Fruit fly (Drosophila melanogaster) whole organism, embryonic: ENCODE results near the gene aqz.
A peak's percentile ranks its signal among the peaks of the same experiment; 100 is the strongest.

Experiments
- Ada2b ChIP-seq: fragments of 200-800 bp; sonication (Bioruptor generic); IDR thresholded peaks from 2 replicates; pipeline ENCODE4 v1.3.6; 2022; ENCODE audit warnings: missing biosample characterization, missing genetic modification characterization
- B-H2 ChIP-seq: fragments of 200-800 bp; sonication (Bioruptor generic); optimal IDR thresholded peaks from 2 replicates; lab custom pipeline; 2018; ENCODE audit warnings: missing biosample characterization, mild to moderate bottlenecking, missing genetic modification characterization
- CG10209 ChIP-seq: fragments of 200-800 bp; sonication (Bioruptor generic); optimal IDR thresholded peaks from 3 replicates; lab custom pipeline; 2017; ENCODE audit warnings: missing biosample characterization, mild to moderate bottlenecking, missing genetic modification characterization, missing genetic modification reagents
- CG10431 ChIP-seq: fragments of 200-800 bp; sonication (Bioruptor generic); optimal IDR thresholded peaks from 3 replicates; lab custom pipeline; 2018; ENCODE audit warnings: missing biosample characterization, mild to moderate bottlenecking, missing genetic modification characterization
- CG11695 ChIP-seq: fragments of 200-800 bp; sonication (Bioruptor generic); IDR thresholded peaks from 3 replicates; pipeline ENCODE4 v1.3.6; 2022; ENCODE audit warnings: missing biosample characterization, missing genetic modification characterization
- CG14050 ChIP-seq: fragments of 200-800 bp; sonication (Bioruptor generic); IDR thresholded peaks from 3 replicates; pipeline ENCODE4 v1.3.6; 2022; ENCODE audit warnings: missing biosample characterization, missing genetic modification characterization
- CG14667 ChIP-seq: fragments of 200-800 bp; sonication (Bioruptor generic); IDR thresholded peaks from 2 replicates; pipeline ENCODE4 v1.3.6; 2022; ENCODE audit warnings: missing biosample characterization, missing genetic modification characterization
- CG15269 ChIP-seq: fragments of 200-800 bp; sonication (Bioruptor generic); optimal IDR thresholded peaks from 2 replicates; lab custom pipeline; 2018; ENCODE audit warnings: missing biosample characterization, mild to moderate bottlenecking, missing genetic modification characterization, moderate library complexity
- CG1529 ChIP-seq: fragments of 200-800 bp; sonication (Bioruptor generic); optimal IDR thresholded peaks from 3 replicates; lab custom pipeline; 2018; ENCODE audit warnings: missing biosample characterization, missing genetic modification characterization
- CG16779 ChIP-seq: fragments of 200-800 bp; sonication (Bioruptor generic); IDR thresholded peaks from 2 replicates; pipeline ENCODE4 v1.3.6; 2022; ENCODE audit warnings: missing biosample characterization, missing genetic modification characterization
- CG2199 ChIP-seq: fragments of 200-800 bp; sonication (Bioruptor generic); IDR thresholded peaks from 3 replicates; pipeline ENCODE4 v1.3.6; 2022; ENCODE audit warnings: missing biosample characterization, missing genetic modification characterization
- CG31388 ChIP-seq: fragments of 200-800 bp; sonication (Bioruptor generic); optimal IDR thresholded peaks from 2 replicates; lab custom pipeline; 2016; ENCODE audit warnings: missing biosample characterization, missing genetic modification characterization
- CG34422 ChIP-seq: fragments of 200-800 bp; sonication (Bioruptor generic); IDR thresholded peaks from 3 replicates; pipeline ENCODE4 v1.3.6; 2022; ENCODE audit warnings: missing biosample characterization, missing genetic modification characterization
- CG4282 ChIP-seq: fragments of 200-800 bp; sonication (Bioruptor generic); optimal IDR thresholded peaks from 2 replicates; lab custom pipeline; 2016; ENCODE audit warnings: missing biosample characterization, missing genetic modification characterization
- CG4854 ChIP-seq: fragments of 200-800 bp; sonication (Bioruptor generic); optimal IDR thresholded peaks from 2 replicates; lab custom pipeline; 2016; ENCODE audit warnings: missing biosample characterization, missing genetic modification characterization, inconsistent platforms
- CG6813 ChIP-seq: fragments of 200-800 bp; sonication (Bioruptor generic); optimal IDR thresholded peaks from 2 replicates; lab custom pipeline; 2017; ENCODE audit warnings: missing biosample characterization, missing genetic modification characterization, mild to moderate bottlenecking, moderate library complexity, missing genetic modification reagents
- CG7357 ChIP-seq: fragments of 200-800 bp; sonication (Bioruptor generic); IDR thresholded peaks from 3 replicates; pipeline ENCODE4 v1.3.6; 2022; ENCODE audit warnings: missing biosample characterization, missing genetic modification characterization
- CG8944 ChIP-seq: fragments of 200-800 bp; sonication (Bioruptor generic); optimal IDR thresholded peaks from 3 replicates; lab custom pipeline; 2016; ENCODE audit warnings: missing biosample characterization, missing genetic modification characterization
- CG9215 ChIP-seq: fragments of 200-800 bp; sonication (Bioruptor generic); IDR thresholded peaks from 2 replicates; pipeline ENCODE4 v1.3.6; 2022; ENCODE audit warnings: missing biosample characterization, missing genetic modification characterization
- CG9727 ChIP-seq: fragments of 200-800 bp; sonication (Bioruptor generic); optimal IDR thresholded peaks from 3 replicates; lab custom pipeline; 2017; ENCODE audit warnings: missing biosample characterization, mild to moderate bottlenecking, missing genetic modification characterization
- CoRest ChIP-seq: fragments of 200-800 bp; sonication (Bioruptor generic); optimal IDR thresholded peaks from 3 replicates; lab custom pipeline; 2018; ENCODE audit warnings: missing biosample characterization, mild to moderate bottlenecking, missing genetic modification characterization, moderate library complexity
- D ChIP-seq, 2 experiments: fragments of 200-800 bp in 1 of 2; fragments of >200 bp in 1 of 2; sonication (Bioruptor generic) in 1 of 2; optimal IDR thresholded peaks; 2 replicates in 1 of 2; 3 replicates in 1 of 2; lab custom pipeline; 2017; ENCODE audit warnings: mild to moderate bottlenecking in 1 of 2, missing biosample characterization in 1 of 2, missing genetic modification characterization in 1 of 2, missing genetic modification reagents in 1 of 2
- Dek ChIP-seq: fragments of 200-800 bp; sonication (Bioruptor generic); optimal IDR thresholded peaks from 3 replicates; lab custom pipeline; 2019; ENCODE audit warnings: missing biosample characterization, mild to moderate bottlenecking, missing genetic modification characterization, moderate library complexity
- Dip2 ChIP-seq: fragments of 200-800 bp; sonication (Bioruptor generic); IDR thresholded peaks from 2 replicates; pipeline ENCODE4 v1.3.6; 2022; ENCODE audit warnings: missing biosample characterization, missing genetic modification characterization
- Fer1 ChIP-seq: fragments of 200-800 bp; sonication (Bioruptor generic); optimal IDR thresholded peaks from 2 replicates; lab custom pipeline; 2017; ENCODE audit warnings: missing biosample characterization, mild to moderate bottlenecking, missing genetic modification characterization
- HHEX ChIP-seq: fragments of 200-800 bp; sonication (Bioruptor generic); optimal IDR thresholded peaks from 3 replicates; lab custom pipeline; 2017; ENCODE audit warnings: missing biosample characterization, mild to moderate bottlenecking, missing genetic modification characterization, missing genetic modification reagents
- Lhr ChIP-seq: fragments of 200-800 bp; sonication (Bioruptor generic); optimal IDR thresholded peaks from 3 replicates; lab custom pipeline; 2017; ENCODE audit warnings: mild to moderate bottlenecking, missing biosample characterization, missing genetic modification reagents, missing genetic modification characterization
- Oaz ChIP-seq: fragments of 200-800 bp; sonication (Bioruptor generic); IDR thresholded peaks from 2 replicates; pipeline ENCODE4 v1.3.6; 2022; ENCODE audit warnings: missing biosample characterization, missing genetic modification characterization
- Stat92E ChIP-seq, 3 experiments: fragments of >200 bp in 2 of 3; fragments of 200-800 bp in 1 of 3; sonication (Bioruptor generic) in 1 of 3; optimal IDR thresholded peaks; 2 replicates each; lab custom pipeline; 2017 to 2019; ENCODE audit warnings: missing biosample characterization in 3 of 3, missing genetic modification characterization in 3 of 3, mild to moderate bottlenecking in 1 of 3, moderate library complexity in 1 of 3
- Taf1 ChIP-seq: fragments of 200-800 bp; sonication (Bioruptor generic); IDR thresholded peaks from 2 replicates; pipeline ENCODE4 v1.3.6; 2022; ENCODE audit warnings: missing biosample characterization, missing genetic modification characterization
- Xbp1 ChIP-seq: fragments of 200-800 bp; sonication (Bioruptor generic); optimal IDR thresholded peaks from 3 replicates; lab custom pipeline; 2016; ENCODE audit warnings: missing biosample characterization, mild to moderate bottlenecking, missing genetic modification characterization
- chn ChIP-seq: fragments of 200-800 bp; sonication (Bioruptor generic); optimal IDR thresholded peaks from 2 replicates; lab custom pipeline; 2016; ENCODE audit warnings: missing biosample characterization, missing genetic modification characterization
- emc ChIP-seq: fragments of 200-800 bp; sonication (Bioruptor generic); optimal IDR thresholded peaks from 2 replicates; lab custom pipeline; 2016; ENCODE audit warnings: missing biosample characterization, missing genetic modification characterization
- fru ChIP-seq: fragments of >200 bp; optimal IDR thresholded peaks from 2 replicates; lab custom pipeline; 2017
- gem ChIP-seq: fragments of 200-800 bp; sonication (Bioruptor generic); optimal IDR thresholded peaks from 2 replicates; lab custom pipeline; 2019; ENCODE audit warnings: missing biosample characterization, mild to moderate bottlenecking, missing genetic modification characterization, moderate library complexity
- ind ChIP-seq: fragments of 200-800 bp; sonication (Bioruptor generic); optimal IDR thresholded peaks from 3 replicates; lab custom pipeline; 2016; ENCODE audit warnings: missing biosample characterization, missing genetic modification characterization
- kah ChIP-seq: fragments of 200-800 bp; sonication (Bioruptor generic); optimal IDR thresholded peaks from 2 replicates; lab custom pipeline; 2018; ENCODE audit warnings: missing biosample characterization, mild to moderate bottlenecking, missing genetic modification characterization
- kni ChIP-seq: fragments of 200-800 bp; sonication (Bioruptor generic); optimal IDR thresholded peaks from 3 replicates; lab custom pipeline; 2017; ENCODE audit warnings: mild to moderate bottlenecking, missing biosample characterization, missing genetic modification reagents, missing genetic modification characterization
- nerfin-1 ChIP-seq: fragments of 200-800 bp; sonication (Bioruptor generic); optimal IDR thresholded peaks from 3 replicates; lab custom pipeline; 2019; ENCODE audit warnings: missing biosample characterization, mild to moderate bottlenecking, missing genetic modification characterization, moderate library complexity
- nerfin-2 ChIP-seq: fragments of 200-800 bp; sonication (Bioruptor generic); IDR thresholded peaks from 2 replicates; pipeline ENCODE4 v1.3.6; 2022; ENCODE audit warnings: missing biosample characterization, missing genetic modification characterization; ENCODE audit not compliant: partially characterized antibody
- org-1 ChIP-seq: fragments of 200-800 bp; sonication (Bioruptor generic); optimal IDR thresholded peaks from 2 replicates; lab custom pipeline; 2017; ENCODE audit warnings: missing biosample characterization, missing genetic modification characterization
- prd ChIP-seq, 3 experiments: fragments of >200 bp in 2 of 3; fragments of 200-800 bp in 1 of 3; sonication (Bioruptor generic) in 1 of 3; optimal IDR thresholded peaks in 2 of 3; IDR thresholded peaks in 1 of 3; 2 replicates in 2 of 3; 3 replicates in 1 of 3; pipeline versions ENCODE4 v1.3.6 to Lab custom; 2017 to 2022; ENCODE audit warnings: missing biosample characterization in 1 of 3, missing genetic modification characterization in 1 of 3
- sens-2 ChIP-seq: fragments of 200-800 bp; sonication (Bioruptor generic); IDR thresholded peaks from 2 replicates; pipeline ENCODE4 v1.3.6; 2022; ENCODE audit warnings: missing biosample characterization, missing genetic modification characterization
- slou ChIP-seq: fragments of 200-800 bp; sonication (Bioruptor generic); optimal IDR thresholded peaks from 3 replicates; lab custom pipeline; 2016; ENCODE audit warnings: missing biosample characterization, missing genetic modification characterization
- sob ChIP-seq: fragments of 200-800 bp; sonication (Bioruptor generic); IDR thresholded peaks from 2 replicates; pipeline ENCODE4 v1.3.6; 2022; ENCODE audit warnings: missing biosample characterization, missing genetic modification characterization
- stc ChIP-seq: fragments of 200-800 bp; sonication (Bioruptor generic); IDR thresholded peaks from 2 replicates; pipeline ENCODE4 v1.3.6; 2022; ENCODE audit warnings: missing biosample characterization, missing genetic modification characterization
- stwl ChIP-seq: fragments of 200-800 bp; sonication (Bioruptor generic); optimal IDR thresholded peaks from 3 replicates; lab custom pipeline; 2018; ENCODE audit warnings: missing biosample characterization, mild to moderate bottlenecking, missing genetic modification characterization, moderate library complexity
- tio ChIP-seq: fragments of 200-800 bp; sonication (Bioruptor generic); optimal IDR thresholded peaks from 2 replicates; lab custom pipeline; 2017; ENCODE audit warnings: missing biosample characterization, missing genetic modification characterization, inconsistent platforms
- tup ChIP-seq: fragments of 200-800 bp; sonication (Bioruptor generic); optimal IDR thresholded peaks from 2 replicates; lab custom pipeline; 2016; ENCODE audit warnings: missing biosample characterization, mild to moderate bottlenecking, missing genetic modification characterization, moderate library complexity
- z ChIP-seq: fragments of 200-800 bp; sonication (Bioruptor generic); IDR thresholded peaks from 3 replicates; pipeline ENCODE4 v1.3.6; 2022; ENCODE audit warnings: missing biosample characterization, missing genetic modification characterization

aqz gene

dm6 chr3R:8784788-8785187 is 35.7 kb downstream of the aqz start (continued):
- TF ChIP-seq prd (optimal IDR thresholded peaks at IDR 0.05; lab: Kevin White, UChicago) (no peak), prd (GFP tag; IDR thresholded peaks at IDR 0.05; lab: Robert Waterston, UW) (peak; percentile 63), CG8944 (GFP tag; lab: Kevin White, UChicago) (no peak), B-H2 (no peak), Oaz (GFP tag; lab: Robert Waterston, UW) (peak; percentile 42; the same call in 1 of the 2 replicates), chn (GFP tag; lab: Kevin White, UChicago) (peak; percentile 23), CG14667 (GFP tag; lab: Robert Waterston, UW) (peak; percentile 28; the same call in 1 of the 2 replicates), stwl (no peak), nerfin-2 (GFP tag; lab: Robert Waterston, UW) (no peak), CG10209 (peak; percentile 32), ind (GFP tag; lab: Kevin White, UChicago) (no peak), Lhr (GFP tag; lab: Kevin White, UChicago) (no peak), emc (GFP tag; lab: Kevin White, UChicago) (no peak), kah (no peak), slou (GFP tag; lab: Kevin White, UChicago) (no peak), CG10431 (GFP tag; lab: Kevin White, UChicago) (no peak), org-1 (GFP tag; lab: Kevin White, UChicago) (peak; percentile 41), nerfin-1 (tag; lab: Kevin White, UChicago) (no peak), stc (no peak), Ada2b (peak; percentile 77), tup (GFP tag; lab: Kevin White, UChicago) (no peak), CG7357 (0 out of 3 replicates have a peak, but pooled peaks have one; percentile 44), sob (peak; percentile 64), CG31388 (no peak), CG16779 (GFP tag; lab: Robert Waterston, UW) (no peak), tio (peak; percentile 29), CG4854 (no peak), CG34422 (GFP tag; lab: Robert Waterston, UW) (peak; percentile 62; the same call in 2 of the 3 replicates), fru (lab: Kevin White, UChicago) (no peak), Xbp1 (GFP tag; lab: Kevin White, UChicago) (peak; percentile 59), CG14050 (GFP tag; lab: Robert Waterston, UW) (peak; percentile 44; the same call in 1 of the 3 replicates), CG2199 (GFP tag; lab: Robert Waterston, UW) (no peak), gem (no peak), D (optimal IDR thresholded peaks at IDR 0.05; lab: Kevin White, UChicago) (no peak), D (GFP tag; optimal IDR thresholded peaks at IDR 0.05; lab: Kevin White, UChicago) (no peak), Dip2 (GFP tag; lab: Robert Waterston, UW) (no peak), CG1529 (GFP tag; lab: Kevin White, UChicago) (no peak), sens-2 (no peak), CG11695 (peak; percentile 62; the same call in 2 of the 3 replicates), Taf1 (GFP tag; lab: Robert Waterston, UW) (0 out of 2 replicates have a peak, but pooled peaks have one; percentile 44), Dek (tag; lab: Kevin White, UChicago) (no peak), kni (GFP tag; lab: Kevin White, UChicago) (no peak), CG9727 (GFP tag; lab: Kevin White, UChicago) (peak; percentile 38), CoRest (tag; lab: Kevin White, UChicago) (no peak), Stat92E (GFP tag; optimal IDR thresholded peaks at IDR 0.05; lab: Kevin White, UChicago) (no peak), Fer1 (GFP tag; lab: Kevin White, UChicago) (no peak), CG15269 (tag; lab: Kevin White, UChicago) (no peak), HHEX (GFP tag; lab: Kevin White, UChicago) (no peak), CG9215 (GFP tag; lab: Robert Waterston, UW) (peak; percentile 35; the same call in 1 of the 2 replicates), CG4282 (no peak), CG6813 (GFP tag; lab: Kevin White, UChicago) (peak; percentile 17), z (GFP tag; lab: Robert Waterston, UW) (no peak)
